Worm (Caenorhabditis elegans) whole organism, L4/young adult: Measurements from ENCODE around the gene spe-19.
A peak's percentile ranks its signal among the peaks of the same experiment; 100 is the strongest.

Experiments
- W03F9.2 ChIP-seq: fragments of 150-350 bp; optimal IDR thresholded peaks from 2 replicates; lab custom pipeline; 2014; ENCODE audit warnings: missing biosample characterization, missing genetic modification characterization
- dao-5 ChIP-seq: sonication (generic microtip); optimal IDR thresholded peaks from 2 replicates; lab custom pipeline; 2016; ENCODE audit warnings: missing genotype, missing genetic modification characterization, moderate library complexity, missing compliant biosample characterization
- him-1 ChIP-seq: sonication (generic microtip); optimal IDR thresholded peaks from 2 replicates; lab custom pipeline; 2016; ENCODE audit warnings: missing genotype, missing genetic modification reagents, missing genetic modification characterization, missing compliant biosample characterization

The spe-19 gene

DNA sequence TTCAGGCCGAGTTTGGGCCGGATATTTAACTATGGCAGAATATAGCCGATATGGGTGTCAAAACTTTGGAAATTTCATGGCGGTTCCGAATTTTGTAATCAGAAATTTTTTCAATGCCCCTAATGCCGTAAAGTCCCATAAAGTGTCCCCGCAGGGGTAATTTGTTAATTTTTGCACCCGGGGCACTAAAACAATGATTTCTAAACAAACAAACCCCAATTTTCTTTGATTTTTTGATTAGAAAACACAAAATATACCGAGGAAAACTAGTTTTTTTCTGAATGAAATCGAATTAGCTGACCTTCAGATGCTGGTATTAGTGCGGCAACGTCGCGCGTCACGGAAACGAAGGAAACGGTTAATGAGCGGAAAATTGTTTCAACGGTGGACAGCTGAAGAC, 12.3 kb downstream of the spe-19 start:
- TF ChIP-seq him-1 (tag; lab: Kevin White, UChicago) (no peak), dao-5 (tag; lab: Kevin White, UChicago) (no peak), W03F9.2 (no peak)

- TF ChIP-seq dao-5 (tag; lab: Kevin White, UChicago), result no peak
- TF ChIP-seq him-1 (tag; lab: Kevin White, UChicago), result no peak
- no peak for TF ChIP-seq W03F9.2
These were observed 24.2 kb downstream of the spe-19 start, which contains the start of gene lgc-55 for ce11 chrV:20022996-20023456. lgc-55 (plus strand) TSS chrV:20023046.

ce11 chrV:20021347-20021746, 25.9 kb downstream of the spe-19 start:
- TF ChIP-seq him-1 (tag; lab: Kevin White, UChicago) (no peak), W03F9.2 (no peak), dao-5 (tag; lab: Kevin White, UChicago) (no peak)

DNA sequence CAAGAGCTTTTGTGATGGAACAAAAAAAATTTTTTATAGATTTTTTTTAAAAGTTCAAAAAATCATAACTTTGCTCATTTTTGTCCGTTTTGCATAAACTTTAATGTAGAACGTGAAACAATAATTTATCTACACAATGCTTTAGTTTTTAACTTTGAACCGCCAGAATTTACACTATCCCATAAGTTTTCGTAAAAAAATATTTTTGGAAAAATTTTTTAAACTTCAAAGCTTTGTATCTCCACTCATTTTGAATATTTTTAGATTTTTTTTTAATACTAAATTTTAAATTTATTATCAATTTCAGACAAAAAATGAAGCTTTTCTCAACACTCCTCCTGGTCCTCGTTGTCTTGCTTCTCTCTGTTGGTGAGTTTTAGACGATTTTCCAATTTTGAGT, 35.6 kb downstream of the spe-19 start, which contains the start of gene Y60A3A.21:
Gene Y60A3A.21 (plus strand): TSS at position 301 of the 400 bp plus-strand sequence.
- TF ChIP-seq dao-5 (tag; lab: Kevin White, UChicago), result no peak
- no peak for TF ChIP-seq W03F9.2
- TF ChIP-seq him-1 (tag; lab: Kevin White, UChicago), result no peak

DNA sequence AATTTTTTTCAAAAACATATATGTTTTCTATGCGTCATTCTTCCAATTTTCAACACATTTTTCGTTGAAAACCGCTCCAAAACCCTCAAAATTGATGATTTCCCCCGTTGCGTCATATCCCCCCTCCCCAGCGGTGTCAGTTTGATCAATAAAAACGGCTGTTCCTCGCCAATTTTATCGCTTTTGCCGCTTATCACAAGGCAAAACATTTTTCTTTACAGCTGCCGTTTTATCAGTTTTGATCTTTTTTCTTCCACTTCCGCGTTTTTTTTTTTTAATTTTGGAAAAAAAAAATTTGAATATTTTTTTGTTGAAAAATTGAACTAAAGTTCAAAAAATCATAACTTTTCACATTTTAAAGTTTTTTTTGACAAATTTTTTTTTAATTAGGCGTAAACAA, 36.0 kb downstream of the spe-19 start:
- TF ChIP-seq W03F9.2 (no peak), him-1 (tag; lab: Kevin White, UChicago) (no peak), dao-5 (tag; lab: Kevin White, UChicago) (no peak)

DNA sequence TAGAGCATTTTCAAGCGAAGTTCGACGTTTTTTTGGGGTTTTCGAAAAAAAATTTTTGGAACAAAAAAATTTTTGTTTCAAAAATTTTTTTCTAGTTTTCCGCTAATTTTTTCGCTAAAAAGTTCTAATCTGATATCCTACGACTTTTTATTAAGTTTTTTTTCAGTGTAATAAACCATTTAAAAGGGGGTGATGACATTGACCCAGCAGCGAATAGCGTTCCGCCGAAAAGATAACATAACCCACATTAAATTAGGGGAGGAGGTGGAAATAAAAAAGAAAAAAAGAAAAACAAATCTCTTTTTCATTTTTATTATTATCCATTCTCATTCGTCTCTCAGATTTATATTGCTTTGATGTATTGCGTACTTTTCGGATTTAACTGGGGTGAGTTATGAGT, 39.7 kb downstream of the spe-19 start, which contains the start of gene Y60A3A.23:
Gene Y60A3A.23 (plus strand): TSS at position 301 of the 400 bp plus-strand sequence.
- no peak for TF ChIP-seq W03F9.2
- no peak for TF ChIP-seq him-1 (tag; lab: Kevin White, UChicago)
- TF ChIP-seq dao-5 (tag; lab: Kevin White, UChicago), result no peak

DNA sequence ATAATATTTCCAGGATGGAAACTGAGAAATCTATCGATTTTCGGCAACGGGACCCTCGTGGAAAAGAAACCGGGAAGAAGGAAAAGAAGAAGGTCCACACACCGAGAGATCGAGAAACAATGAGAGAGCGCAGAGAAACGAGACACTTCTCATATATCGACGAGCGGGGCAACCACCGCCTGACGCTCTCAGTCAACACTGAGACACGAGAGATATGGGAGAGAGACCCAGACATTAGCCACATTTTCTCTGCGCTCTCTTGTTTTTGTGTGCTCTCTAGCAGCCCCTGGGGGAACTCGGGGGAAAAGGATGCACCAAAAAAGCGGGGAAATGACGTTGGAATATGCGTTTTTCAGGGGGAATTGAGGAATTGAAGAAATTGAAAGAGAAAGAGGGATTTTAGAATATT, 41.5 kb downstream of the spe-19 start:
- no peak for TF ChIP-seq dao-5 (tag; lab: Kevin White, UChicago)
- TF ChIP-seq him-1 (tag; lab: Kevin White, UChicago), result peak; percentile 23
- no peak for TF ChIP-seq W03F9.2

DNA sequence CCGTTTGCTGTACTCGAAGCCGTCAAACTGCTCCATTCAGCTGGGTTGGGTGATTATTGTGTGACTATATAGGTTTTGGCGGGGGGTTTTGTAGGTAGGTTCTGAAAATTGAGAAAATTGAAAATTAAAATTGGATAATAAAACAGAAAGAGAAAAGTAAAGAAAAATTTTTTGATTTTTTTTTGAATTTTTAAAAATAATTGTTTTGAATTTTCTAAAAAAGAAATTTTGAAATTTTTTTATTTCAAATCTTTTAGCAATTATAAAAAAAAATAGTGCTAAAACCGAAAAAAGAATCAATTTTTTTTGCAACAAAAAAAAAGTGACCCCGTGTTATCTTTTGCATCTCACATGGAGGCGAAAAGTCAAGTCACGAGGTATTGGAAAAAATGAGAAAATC, 42.8 kb downstream of the spe-19 start, which contains the start of gene unc-51:
Gene unc-51 (minus strand): TSS at position 101 of the 400 bp plus-strand sequence.
- TF ChIP-seq W03F9.2 (no peak), dao-5 (tag; lab: Kevin White, UChicago) (no peak), him-1 (tag; lab: Kevin White, UChicago) (no peak)

ce11 chrV:20002194-20002593, 45.0 kb downstream of the spe-19 start:
- TF ChIP-seq dao-5 (tag; lab: Kevin White, UChicago), result no peak
- no peak for TF ChIP-seq him-1 (tag; lab: Kevin White, UChicago)
- no peak for TF ChIP-seq W03F9.2

- TF ChIP-seq W03F9.2, result no peak
- no peak for TF ChIP-seq dao-5 (tag; lab: Kevin White, UChicago)
- TF ChIP-seq him-1 (tag; lab: Kevin White, UChicago), result no peak
These were observed 46.6 kb downstream of the spe-19 start for ce11 chrV:20000639-20001038.

ce11 chrV:19999789-20000188, 47.4 kb downstream of the spe-19 start:
- TF ChIP-seq W03F9.2 (no peak), dao-5 (tag; lab: Kevin White, UChicago) (no peak), him-1 (tag; lab: Kevin White, UChicago) (no peak)

DNA sequence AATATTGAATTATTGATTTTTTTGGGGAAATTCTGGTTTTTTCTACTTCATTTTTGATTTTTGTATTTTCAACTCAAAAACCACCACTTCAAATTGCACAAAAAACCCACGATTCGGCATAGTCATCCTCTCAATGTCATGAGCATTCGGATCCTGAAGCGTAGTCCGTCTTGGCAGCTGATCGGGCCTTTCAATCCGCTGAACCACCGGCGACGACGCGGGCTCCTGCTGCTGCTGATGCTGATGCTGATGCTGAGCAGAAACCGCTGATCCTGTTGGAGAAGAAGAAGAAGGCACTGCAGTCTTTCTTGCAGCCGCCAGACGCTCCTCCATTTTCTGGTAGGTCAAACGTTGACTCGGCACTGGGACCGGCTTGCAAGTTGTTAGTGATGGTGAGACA, 48.1 kb downstream of the spe-19 start:
- TF ChIP-seq him-1 (tag; lab: Kevin White, UChicago) (no peak), W03F9.2 (no peak), dao-5 (tag; lab: Kevin White, UChicago) (no peak)

ce11 chrV:19998203-19998836, 48.9 kb downstream of the spe-19 start:
- TF ChIP-seq him-1 (tag; lab: Kevin White, UChicago), result no peak
- TF ChIP-seq dao-5 (tag; lab: Kevin White, UChicago), result no peak
- TF ChIP-seq W03F9.2, result no peak

- no peak for TF ChIP-seq him-1 (tag; lab: Kevin White, UChicago)
- no peak for TF ChIP-seq W03F9.2
- TF ChIP-seq dao-5 (tag; lab: Kevin White, UChicago), result no peak
These were observed 49.7 kb downstream of the spe-19 start for ce11 chrV:19997481-19997880.

ce11 chrV:19994665-19995064, 52.5 kb downstream of the spe-19 start:
- TF ChIP-seq W03F9.2 (no peak), him-1 (tag; lab: Kevin White, UChicago) (no peak), dao-5 (tag; lab: Kevin White, UChicago) (no peak)
